Worm (Caenorhabditis elegans) whole organism, early embryonic: Measurements from ENCODE around the gene ztf-14.

ENCODE experiments used
- F13C5.2 ChIP-seq: sonication (generic microtip); optimal IDR thresholded peaks from 2 replicates; lab custom pipeline; 2017; ENCODE audit warnings: mild to moderate bottlenecking, missing genetic modification characterization, inconsistent platforms, missing compliant biosample characterization
- aly-1 ChIP-seq: sonication (generic microtip); optimal IDR thresholded peaks from 2 replicates; lab custom pipeline; 2016; ENCODE audit warnings: missing genetic modification characterization, missing compliant biosample characterization
- ama-1 ChIP-seq: fragments of 150-350 bp; optimal IDR thresholded peaks from 2 replicates; lab custom pipeline; 2014
- flt-1 ChIP-seq: fragments of 200-800 bp; sonication (Bioruptor generic); IDR thresholded peaks from 2 replicates; pipeline ENCODE4 v1.3.6; 2022; ENCODE audit warnings: missing genetic modification characterization, missing compliant biosample characterization
- hmbx-1 ChIP-seq: sonication (generic microtip); optimal IDR thresholded peaks from 2 replicates; lab custom pipeline; 2016; ENCODE audit warnings: mild to moderate bottlenecking, missing genetic modification characterization, missing compliant biosample characterization
- hmg-4 ChIP-seq: fragments of 200-800 bp; sonication (Bioruptor generic); optimal IDR thresholded peaks from 2 replicates; lab custom pipeline; 2018; ENCODE audit warnings: mild to moderate bottlenecking, missing genetic modification characterization, missing compliant biosample characterization
- hnd-1 ChIP-seq: sonication (generic microtip); optimal IDR thresholded peaks from 2 replicates; lab custom pipeline; 2016; ENCODE audit warnings: missing genetic modification characterization, missing compliant biosample characterization
- scrt-1 ChIP-seq: fragments of 200-800 bp; sonication (Bioruptor generic); IDR thresholded peaks from 2 replicates; pipeline ENCODE4 v1.3.6; 2022; ENCODE audit warnings: missing genetic modification characterization, missing compliant biosample characterization
- sea-1 ChIP-seq: fragments of 200-800 bp; sonication (Bioruptor generic); conservative IDR thresholded peaks from 2 replicates; pipeline ENCODE4 v1.3.6; 2022; ENCODE audit warnings: missing genetic modification characterization, missing compliant biosample characterization
- tbx-11 ChIP-seq: fragments of 200-800 bp; sonication (Bioruptor generic); IDR thresholded peaks from 2 replicates; pipeline ENCODE4 v1.3.6; 2022; ENCODE audit warnings: missing genetic modification characterization, missing compliant biosample characterization
- tbx-37 ChIP-seq: fragments of 200-800 bp; sonication (Bioruptor generic); conservative IDR thresholded peaks from 2 replicates; pipeline ENCODE4 v1.3.6; 2022; ENCODE audit warnings: missing genetic modification reagents, missing genetic modification characterization, missing compliant biosample characterization
- tra-4 ChIP-seq: sonication (generic microtip); optimal IDR thresholded peaks from 2 replicates; lab custom pipeline; 2017; ENCODE audit warnings: missing genetic modification characterization, missing compliant biosample characterization

- TF ChIP-seq flt-1 (GFP tag; lab: Robert Waterston, UW) (no peak), ama-1 (lab: Kevin White, UChicago) (no peak), hnd-1 (tag; lab: Kevin White, UChicago) (no peak), scrt-1 (GFP tag; lab: Robert Waterston, UW) (no peak), tbx-11 (GFP tag; lab: Robert Waterston, UW) (no peak), aly-1 (no peak), tbx-37 (no peak), F13C5.2 (tag; lab: Kevin White, UChicago) (no peak), hmbx-1 (tag; lab: Kevin White, UChicago) (no peak), tra-4 (no peak), sea-1 (GFP tag; lab: Robert Waterston, UW) (no peak), hmg-4 (GFP tag; lab: Kevin White, UChicago) (no peak)
Observed at ce11 chrX:14447910-14448309, 48.0 kb upstream of the ztf-14 start, which contains the start of gene jmjd-3.2.
